Fruit fly (Drosophila melanogaster) Kc167 (cell line): ENCODE measurements around the gene CG42502.

Experiments
- Myc ChIP-seq: fragments of >200 bp; optimal IDR thresholded peaks from 2 replicates; lab custom pipeline; 2017; ENCODE audit warnings: missing external identifiers
- Sin3A ChIP-seq: fragments of >200 bp; optimal IDR thresholded peaks from 2 replicates; lab custom pipeline; 2018; ENCODE audit warnings: missing external identifiers
- h ChIP-seq: fragments of >200 bp; optimal IDR thresholded peaks from 3 replicates; lab custom pipeline; 2018; ENCODE audit warnings: missing external identifiers
- psq ChIP-seq: fragments of >200 bp; optimal IDR thresholded peaks from 2 replicates; lab custom pipeline; 2017; ENCODE audit warnings: missing external identifiers
- ttk ChIP-seq: sonication (Bioruptor generic); optimal IDR thresholded peaks from 2 replicates; lab custom pipeline; 2017; ENCODE audit warnings: missing external identifiers

DNA sequence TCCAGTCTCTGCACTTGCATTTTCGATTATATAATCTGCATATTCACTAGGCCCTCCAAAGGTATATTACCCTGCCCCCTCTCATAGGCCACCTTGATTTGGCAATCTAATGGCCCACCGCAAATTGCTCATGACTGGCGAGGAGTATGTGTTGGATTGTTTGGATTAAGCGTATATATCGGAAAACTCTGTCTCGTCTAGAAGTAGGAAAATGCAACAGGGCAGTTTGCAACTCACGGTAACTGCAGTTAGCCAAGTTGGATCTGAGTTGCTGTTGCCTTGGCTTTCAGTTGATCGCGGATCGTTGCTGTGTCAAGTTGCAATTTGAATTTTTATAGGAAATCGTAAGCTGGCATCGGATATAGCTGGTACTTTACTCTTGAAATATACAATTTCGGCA, 8.0 kb upstream of the CG42502 start, which contains the start of gene Ugt36F1:
- TF ChIP-seq psq, result no peak
- TF ChIP-seq h (lab: Kevin White, UChicago), result no peak
- no peak for TF ChIP-seq ttk (lab: Kevin White, UChicago)
- TF ChIP-seq Myc (lab: Kevin White, UChicago), result no peak
- no peak for TF ChIP-seq Sin3A (lab: Kevin White, UChicago)
